Worm (Caenorhabditis elegans) whole organism, mixed stage, embryonic: ENCODE data around the gene T27E7.3.
A peak's percentile ranks its signal among the peaks of the same experiment; 100 is the strongest.

Experiments used
- M03D4.4 ChIP-seq: sonication (generic microtip); optimal IDR thresholded peaks from 2 replicates; lab custom pipeline; 2017; ENCODE audit warnings: mild to moderate bottlenecking, missing genetic modification characterization, missing compliant biosample characterization
- elt-3 ChIP-seq: fragments of 150-350 bp; optimal IDR thresholded peaks from 2 replicates; lab custom pipeline; 2014; ENCODE audit warnings: missing biosample characterization, missing genetic modification characterization
- lin-13 ChIP-seq: fragments of 150-350 bp; optimal IDR thresholded peaks from 2 replicates; lab custom pipeline; 2014; ENCODE audit warnings: missing biosample characterization, missing genetic modification characterization
- lin-32 ChIP-seq: fragments of 200-800 bp; sonication (Bioruptor generic); optimal IDR thresholded peaks from 2 replicates; lab custom pipeline; 2018; ENCODE audit warnings: mild to moderate bottlenecking, missing genetic modification characterization, missing compliant biosample characterization
- mep-1 ChIP-seq: fragments of 150-350 bp; optimal IDR thresholded peaks from 2 replicates; lab custom pipeline; 2017; ENCODE audit warnings: missing biosample characterization, missing genetic modification reagents, missing genetic modification characterization, inconsistent platforms
- nhr-12 ChIP-seq: fragments of 150-350 bp; optimal IDR thresholded peaks from 2 replicates; lab custom pipeline; 2014; ENCODE audit warnings: missing biosample characterization, missing genetic modification characterization
- nhr-237 ChIP-seq: fragments of 150-350 bp; optimal IDR thresholded peaks from 2 replicates; lab custom pipeline; 2014; ENCODE audit warnings: missing biosample characterization, missing genetic modification characterization
- snpc-4 ChIP-seq: fragments of 150-350 bp; optimal IDR thresholded peaks from 2 replicates; lab custom pipeline; 2014; ENCODE audit warnings: missing biosample characterization, missing genetic modification characterization
- sptf-1 ChIP-seq: sonication (generic microtip); optimal IDR thresholded peaks from 2 replicates; lab custom pipeline; 2017; ENCODE audit warnings: mild to moderate bottlenecking, missing genetic modification characterization, moderate library complexity, missing compliant biosample characterization
- unc-39 ChIP-seq: fragments of 150-350 bp; optimal IDR thresholded peaks from 2 replicates; lab custom pipeline; 2014; ENCODE audit warnings: missing biosample characterization, missing genetic modification characterization
- unc-62 ChIP-seq: fragments of 150-350 bp; optimal IDR thresholded peaks from 2 replicates; lab custom pipeline; 2014; ENCODE audit warnings: missing biosample characterization, missing genetic modification reagents, missing genetic modification characterization
- ztf-11 ChIP-seq: fragments of 150-350 bp; optimal IDR thresholded peaks from 2 replicates; lab custom pipeline; 2014; ENCODE audit warnings: missing biosample characterization, missing genetic modification characterization

- TF ChIP-seq unc-62 (GFP tag; lab: Kevin White, UChicago) (no peak), nhr-237 (tag; lab: Kevin White, UChicago) (no peak), elt-3 (tag; lab: Kevin White, UChicago) (no peak), unc-39 (tag; lab: Kevin White, UChicago) (no peak), ztf-11 (tag; lab: Kevin White, UChicago) (no peak), snpc-4 (tag; lab: Kevin White, UChicago) (no peak), nhr-12 (tag; lab: Kevin White, UChicago) (no peak), mep-1 (tag; lab: Kevin White, UChicago) (no peak), M03D4.4 (peak; percentile 63), lin-32 (no peak), sptf-1 (no peak), lin-13 (tag; lab: Kevin White, UChicago) (no peak)
Measured at ce11 chrIV:14576471-14576870, 47.7 kb downstream of the T27E7.3 start.
